Worm (Caenorhabditis elegans): Measurements from ENCODE around the gene chil-2.
"Not testable (repeated sequence)": the region's sequence is repeated elsewhere in the genome, so short reads cannot be mapped to it uniquely, and the experiment has no call there.

chil-2 gene

ce11 chrII:9891031-9891689 is 16.8 kb upstream of the chil-2 start, which contains the start of gene vgln-1:
vgln-1 (minus strand) TSS chrII:9891081.
- no peak for TF ChIP-seq dao-5 (tag; optimal IDR thresholded peaks at IDR 0.05)
- no peak for TF ChIP-seq him-1 (tag; optimal IDR thresholded peaks at IDR 0.05)
- TF ChIP-seq W03F9.2 (tag; optimal IDR thresholded peaks at IDR 0.05): no peak

- TF ChIP-seq dao-5 (tag; optimal IDR thresholded peaks at IDR 0.05): no peak
- no peak for TF ChIP-seq him-1 (tag; optimal IDR thresholded peaks at IDR 0.05)
- no peak for TF ChIP-seq W03F9.2 (tag; optimal IDR thresholded peaks at IDR 0.05)
These were observed 14.1 kb upstream of the chil-2 start for ce11 chrII:9888549-9888948.

DNA sequence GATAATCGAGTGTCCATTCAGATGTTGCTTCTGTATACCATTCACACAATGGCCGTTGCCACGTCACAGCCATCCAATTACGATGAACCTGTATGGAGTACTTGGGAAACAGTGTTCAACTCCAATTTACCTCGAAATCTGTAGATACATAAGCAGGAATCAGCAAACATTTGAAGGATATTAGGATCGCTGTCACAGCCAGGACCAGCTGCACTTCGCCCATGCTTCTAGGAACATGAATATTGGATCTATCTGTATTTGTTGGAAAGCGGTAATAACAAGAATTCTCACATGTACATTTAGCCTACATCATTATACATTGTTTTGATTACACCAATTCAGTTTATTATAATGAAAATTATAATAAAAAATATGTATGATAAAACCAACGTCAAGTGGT is 11.8 kb upstream of the chil-2 start, which contains the start of gene algn-8:
Gene algn-8, minus strand, starts transcription at position 227 of the 400 bp plus-strand sequence.
- TF ChIP-seq him-1 (tag; optimal IDR thresholded peaks at IDR 0.05) (no peak), dao-5 (tag; optimal IDR thresholded peaks at IDR 0.05) (no peak), W03F9.2 (tag; optimal IDR thresholded peaks at IDR 0.05) (no peak)

DNA sequence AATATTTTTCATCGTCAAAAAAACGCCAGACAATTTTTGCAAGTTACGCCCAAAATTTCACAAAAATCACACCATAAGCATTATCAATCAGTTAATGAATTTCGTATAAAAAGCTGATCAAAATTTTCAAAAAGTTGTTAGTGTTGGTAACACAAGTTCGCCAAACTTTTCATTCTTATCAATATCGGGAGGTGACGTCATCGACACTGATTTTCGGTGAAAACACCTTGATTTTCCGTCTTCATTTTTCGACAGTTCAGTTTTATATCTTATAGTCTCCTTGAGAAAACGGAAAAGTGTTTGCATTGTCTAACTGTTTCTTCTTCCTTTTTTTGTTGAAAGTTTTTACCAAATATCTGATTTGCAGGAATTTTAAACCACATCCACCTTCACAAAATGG is 6.4 kb upstream of the chil-2 start, which contains the start of gene C08H9.15:
Gene C08H9.15, plus strand, starts transcription at position 368 of the 400 bp plus-strand sequence.
- TF ChIP-seq him-1 (tag; optimal IDR thresholded peaks at IDR 0.05): no peak
- TF ChIP-seq W03F9.2 (tag; optimal IDR thresholded peaks at IDR 0.05): no peak
- no peak for TF ChIP-seq dao-5 (tag; optimal IDR thresholded peaks at IDR 0.05)

- TF ChIP-seq him-1 (tag; optimal IDR thresholded peaks at IDR 0.05) (no peak), W03F9.2 (tag; optimal IDR thresholded peaks at IDR 0.05) (no peak), dao-5 (tag; optimal IDR thresholded peaks at IDR 0.05) (no peak)
These were observed 5.4 kb upstream of the chil-2 start for ce11 chrII:9879815-9880214.

ce11 chrII:9872961-9873360 is 1.4 kb downstream of the chil-2 start, which contains the start of gene chil-8:
chil-8 (minus strand) TSS chrII:9873061.
- TF ChIP-seq W03F9.2 (tag; optimal IDR thresholded peaks at IDR 0.05) (no peak), him-1 (tag; optimal IDR thresholded peaks at IDR 0.05) (no peak), dao-5 (tag; optimal IDR thresholded peaks at IDR 0.05) (no peak)

DNA sequence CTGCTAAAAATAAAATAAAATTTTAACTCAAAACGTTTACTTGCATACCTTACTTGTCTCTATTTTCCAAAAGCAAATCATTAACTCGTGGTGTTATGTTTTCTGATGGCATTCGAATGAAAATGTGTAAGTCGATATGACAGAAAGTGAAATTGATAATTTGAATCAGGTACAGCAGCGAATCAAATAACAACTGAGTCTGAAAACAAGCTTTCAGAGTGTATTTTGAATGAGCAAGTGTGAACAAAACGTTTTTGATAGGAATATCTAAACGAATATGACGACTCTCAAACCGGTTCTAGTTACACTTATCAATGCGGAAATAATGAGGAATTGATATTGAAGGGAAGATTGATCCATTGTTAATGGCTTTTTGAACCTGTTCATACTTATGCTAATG is 3.3 kb downstream of the chil-2 start, which contains the start of gene chil-7:
Gene chil-7, minus strand, starts transcription at position 112 of the 400 bp plus-strand sequence.
- TF ChIP-seq W03F9.2 (tag; optimal IDR thresholded peaks at IDR 0.05) (no peak), him-1 (tag; optimal IDR thresholded peaks at IDR 0.05) (no peak), dao-5 (tag; optimal IDR thresholded peaks at IDR 0.05) (no peak)

DNA sequence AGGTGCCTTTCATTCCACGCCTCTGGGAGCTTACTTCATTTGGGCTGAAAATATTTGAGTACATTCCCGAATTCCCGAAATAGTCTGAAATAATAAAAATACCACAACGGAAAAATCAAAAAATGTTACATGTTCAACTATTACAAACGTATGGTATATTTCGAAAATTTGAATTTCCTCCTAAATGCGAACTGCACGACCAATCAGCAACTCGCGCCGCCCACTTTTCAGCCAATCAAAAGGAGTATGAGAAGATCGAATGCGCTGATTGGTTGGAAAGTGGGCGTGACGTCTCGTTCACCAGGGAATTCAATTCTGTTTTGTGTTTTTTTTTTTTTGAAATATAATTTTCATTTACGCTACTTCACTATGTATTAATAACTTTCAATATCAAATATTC is 5.7 kb downstream of the chil-2 start, which contains the start of gene old-1:
Gene old-1, minus strand, starts transcription at position 50 of the 400 bp plus-strand sequence.
- TF ChIP-seq W03F9.2 (tag; optimal IDR thresholded peaks at IDR 0.05) (no peak), dao-5 (tag; optimal IDR thresholded peaks at IDR 0.05) (no peak), him-1 (tag; optimal IDR thresholded peaks at IDR 0.05) (no peak)

ce11 chrII:9868207-9868606 is 6.2 kb downstream of the chil-2 start:
- TF ChIP-seq W03F9.2 (tag; optimal IDR thresholded peaks at IDR 0.05): no peak
- TF ChIP-seq dao-5 (tag; optimal IDR thresholded peaks at IDR 0.05): no peak
- no peak for TF ChIP-seq him-1 (tag; optimal IDR thresholded peaks at IDR 0.05)

- not testable (repeated sequence) for TF ChIP-seq dao-5, W03F9.2, him-1 (tag; optimal IDR thresholded peaks at IDR 0.05)
These were observed 8.0 kb downstream of the chil-2 start, which contains the start of gene chil-1 for ce11 chrII:9866378-9866777. chil-1 (minus strand) TSS chrII:9866478.

DNA sequence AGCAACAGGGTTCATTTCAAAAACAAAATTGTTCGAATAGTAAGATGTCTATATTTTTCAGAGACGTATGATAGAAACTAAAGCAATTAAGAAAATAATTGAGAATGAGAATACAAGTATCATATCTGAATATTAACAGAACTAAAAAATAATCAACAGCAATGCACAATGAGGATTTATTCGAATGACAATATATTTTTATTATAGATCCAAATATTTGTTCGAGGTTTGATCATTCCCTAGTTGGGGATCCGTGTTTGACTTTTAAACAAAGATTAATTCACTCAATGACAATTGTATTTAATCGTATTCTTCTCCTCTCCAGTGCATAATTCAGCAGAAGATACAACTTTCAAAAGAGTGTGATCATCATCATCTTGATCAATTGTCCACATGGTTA is 12.3 kb downstream of the chil-2 start, which contains the start of gene C08H9.18:
Gene C08H9.18, minus strand, starts transcription at position 101 of the 400 bp plus-strand sequence.
- TF ChIP-seq him-1 (tag; optimal IDR thresholded peaks at IDR 0.05) (no peak), dao-5 (tag; optimal IDR thresholded peaks at IDR 0.05) (no peak), W03F9.2 (tag; optimal IDR thresholded peaks at IDR 0.05) (no peak)

DNA sequence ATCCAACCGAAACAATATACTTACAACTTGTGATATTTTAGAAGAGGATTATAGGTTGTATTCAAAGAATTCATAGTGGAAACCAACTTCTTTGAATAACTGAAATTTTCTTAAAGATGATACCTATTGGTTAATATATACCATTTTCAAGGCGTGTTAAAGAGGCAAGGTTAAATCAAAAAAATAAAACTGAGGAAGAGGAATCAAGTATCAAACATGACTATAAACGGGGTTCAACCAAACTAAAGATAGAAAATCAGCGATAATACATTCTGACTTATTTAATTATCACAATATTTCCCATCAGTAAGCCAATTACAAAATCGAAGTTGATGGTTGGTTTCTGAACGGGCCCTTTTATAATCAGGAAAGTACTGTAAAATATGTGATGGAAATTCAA is 13.0 kb downstream of the chil-2 start, which contains the start of gene chil-3:
Gene chil-3, minus strand, starts transcription at position 101 of the 400 bp plus-strand sequence.
- TF ChIP-seq him-1 (tag; optimal IDR thresholded peaks at IDR 0.05) (no peak), W03F9.2 (tag; optimal IDR thresholded peaks at IDR 0.05) (no peak), dao-5 (tag; optimal IDR thresholded peaks at IDR 0.05) (no peak)

DNA sequence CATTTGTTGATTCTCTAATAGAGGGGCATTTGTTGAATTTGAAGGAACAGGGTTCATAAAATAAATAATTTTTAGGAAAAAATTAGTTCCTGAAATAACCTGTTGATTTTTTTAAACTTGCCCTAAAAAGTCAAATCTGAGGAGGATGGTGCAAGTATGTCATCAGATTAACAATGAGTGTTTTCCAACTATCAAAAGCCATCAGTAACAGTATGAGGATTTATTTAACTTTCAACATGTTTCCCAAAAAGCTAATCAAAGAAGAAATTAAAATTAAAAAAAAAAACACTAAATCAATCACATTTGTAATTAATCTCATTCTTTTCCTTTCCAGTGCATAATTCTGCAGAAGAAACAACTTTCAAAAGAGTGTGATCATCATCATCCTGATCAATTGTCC is 14.8 kb downstream of the chil-2 start, which contains the start of gene chil-5:
Gene chil-5, minus strand, starts transcription at position 101 of the 400 bp plus-strand sequence.
- TF ChIP-seq W03F9.2 (tag; optimal IDR thresholded peaks at IDR 0.05): no peak
- no peak for TF ChIP-seq dao-5 (tag; optimal IDR thresholded peaks at IDR 0.05)
- no peak for TF ChIP-seq him-1 (tag; optimal IDR thresholded peaks at IDR 0.05)

- TF ChIP-seq dao-5 (tag; optimal IDR thresholded peaks at IDR 0.05) (no peak), him-1 (tag; optimal IDR thresholded peaks at IDR 0.05) (no peak), W03F9.2 (tag; optimal IDR thresholded peaks at IDR 0.05) (no peak)
These were observed 16.6 kb downstream of the chil-2 start, which contains the start of gene chil-6 for ce11 chrII:9857791-9858190. chil-6 (minus strand) TSS chrII:9857891.

All from whole organism, L4/young adult.